Worm (Caenorhabditis elegans): ENCODE results near the gene ccm-2.

ce11 chrIV:1868981-1869380 is 34.6 kb downstream of the ccm-2 start:
- no peak for TF ChIP-seq flt-1 (GFP tag; IDR thresholded peaks at IDR 0.05)
- no peak for TF ChIP-seq aly-1 (tag; optimal IDR thresholded peaks at IDR 0.05)
- TF ChIP-seq ama-1 (optimal IDR thresholded peaks at IDR 0.05), result no peak
